Fruit fly (Drosophila melanogaster): ENCODE data around the gene CG14050.
A peak's percentile ranks its signal among the peaks of the same experiment; 100 is the strongest.

- TF ChIP-seq CTCF (optimal IDR thresholded peaks at IDR 0.05) = peak; percentile 88 to 95
- TF ChIP-seq CG8478 (optimal IDR thresholded peaks at IDR 0.05) = no peak
Measured at dm6 chrX:2340009-2340733, 14.2 kb upstream of the CG14050 start.

Measured in S2 (cell line).